Fruit fly (Drosophila melanogaster) whole organism, wandering third instar larva: ENCODE data around the gene CG34347.
A peak's percentile ranks its signal among the peaks of the same experiment; 100 is the strongest.

ENCODE experiments used
- Abd-B ChIP-seq: fragments of >200 bp; optimal IDR thresholded peaks from 2 replicates; lab custom pipeline; 2017; ENCODE audit warnings: missing biosample characterization, missing genetic modification characterization
- CG32264 ChIP-seq: fragments of 200-800 bp; sonication (Bioruptor generic); optimal IDR thresholded peaks from 2 replicates; lab custom pipeline; 2016; ENCODE audit warnings: missing biosample characterization, missing genetic modification characterization
- CG9705 ChIP-seq: fragments of 200-800 bp; sonication (Bioruptor generic); optimal IDR thresholded peaks from 2 replicates; lab custom pipeline; 2018; ENCODE audit warnings: missing biosample characterization, mild to moderate bottlenecking, missing genetic modification characterization
- CrebA ChIP-seq: fragments of 200-800 bp; sonication (Bioruptor generic); optimal IDR thresholded peaks from 2 replicates; lab custom pipeline; 2016; ENCODE audit warnings: missing biosample characterization, mild to moderate bottlenecking, missing genetic modification characterization, borderline replicate concordance
- Dfd ChIP-seq: fragments of >200 bp; optimal IDR thresholded peaks from 2 replicates; lab custom pipeline; 2017; ENCODE audit warnings: missing biosample characterization, missing genetic modification characterization
- Dif ChIP-seq: fragments of 200-275, 200-300 bp; sonication (Bioruptor generic); optimal IDR thresholded peaks from 2 replicates; lab custom pipeline; 2018; ENCODE audit warnings: missing biosample characterization, missing genetic modification characterization; ENCODE audit not compliant: partially characterized antibody
- GATAd ChIP-seq: sonication (Bioruptor generic); optimal IDR thresholded peaks from 2 replicates; lab custom pipeline; 2016; ENCODE audit warnings: missing biosample characterization, missing genetic modification characterization
- HLH106 ChIP-seq: fragments of 200-800 bp; optimal IDR thresholded peaks from 3 replicates; lab custom pipeline; 2019; ENCODE audit warnings: missing biosample characterization, mild to moderate bottlenecking, missing genetic modification characterization, moderate library complexity
- Hnf4 ChIP-seq: fragments of 200-800 bp; sonication (Bioruptor generic); optimal IDR thresholded peaks from 2 replicates; lab custom pipeline; 2016; ENCODE audit warnings: missing biosample characterization, mild to moderate bottlenecking, missing genetic modification characterization
- Hr78 ChIP-seq: fragments of >200 bp; optimal IDR thresholded peaks from 2 replicates; lab custom pipeline; 2017; ENCODE audit warnings: missing biosample characterization, missing genetic modification characterization
- Hr83 ChIP-seq: fragments of 200-300 bp; sonication (Bioruptor generic); optimal IDR thresholded peaks from 2 replicates; lab custom pipeline; 2016; ENCODE audit warnings: missing biosample characterization, mild to moderate bottlenecking, missing genetic modification characterization, moderate library complexity; ENCODE audit not compliant: poor library complexity, severe bottlenecking
- Jra ChIP-seq: sonication (Bioruptor generic); optimal IDR thresholded peaks from 2 replicates; lab custom pipeline; 2016; ENCODE audit warnings: missing biosample characterization, missing genetic modification characterization
- Mio ChIP-seq: sonication (Bioruptor generic); optimal IDR thresholded peaks from 2 replicates; lab custom pipeline; 2016; ENCODE audit warnings: missing biosample characterization, missing genetic modification characterization
- Myc ChIP-seq: fragments of >200 bp; optimal IDR thresholded peaks from 2 replicates; lab custom pipeline; 2017
- N ChIP-seq: fragments of >200 bp; optimal IDR thresholded peaks from 2 replicates; lab custom pipeline; 2018; ENCODE audit warnings: missing biosample characterization, missing external identifiers, missing genetic modification characterization
- OdsH ChIP-seq: fragments of 200-800 bp; sonication (Bioruptor generic); optimal IDR thresholded peaks from 2 replicates; lab custom pipeline; 2016; ENCODE audit warnings: missing biosample characterization, mild to moderate bottlenecking, missing genetic modification characterization
- Rel ChIP-seq, 2 experiments: fragments of 200-800 bp; sonication (Bioruptor generic) in 1 of 2; optimal IDR thresholded peaks; 2 replicates in 1 of 2; 3 replicates in 1 of 2; lab custom pipeline; 2016 to 2019; ENCODE audit warnings: mild to moderate bottlenecking in 2 of 2, missing biosample characterization in 2 of 2, missing genetic modification characterization in 2 of 2, moderate library complexity in 1 of 2
- Sp1 ChIP-seq: fragments of 200-800 bp; sonication (Bioruptor generic); optimal IDR thresholded peaks from 3 replicates; lab custom pipeline; 2019; ENCODE audit warnings: missing biosample characterization, mild to moderate bottlenecking, missing genetic modification characterization, moderate library complexity
- Vsx2 ChIP-seq: fragments of 200-300, 225-300 bp; sonication (Bioruptor generic); optimal IDR thresholded peaks from 2 replicates; lab custom pipeline; 2018; ENCODE audit warnings: missing biosample characterization, missing genetic modification characterization; ENCODE audit not compliant: partially characterized antibody
- br ChIP-seq: fragments of 200-800 bp; sonication (Bioruptor generic); optimal IDR thresholded peaks from 2 replicates; lab custom pipeline; 2016; ENCODE audit warnings: missing biosample characterization, missing genetic modification characterization
- brk ChIP-seq: fragments of 200-800 bp; sonication (Bioruptor generic); optimal IDR thresholded peaks from 2 replicates; lab custom pipeline; 2016; ENCODE audit warnings: missing biosample characterization, mild to moderate bottlenecking, missing genetic modification characterization
- dl ChIP-seq, 2 experiments: fragments of 175-275, 200-275 bp in 1 of 2; fragments of 200-275 bp in 1 of 2; sonication (Bioruptor generic); optimal IDR thresholded peaks; lab custom pipeline; 2018; ENCODE audit warnings: mild to moderate bottlenecking in 2 of 2, missing biosample characterization in 2 of 2, missing genetic modification characterization in 2 of 2, moderate library complexity in 2 of 2; ENCODE audit not compliant: partially characterized antibody in 2 of 2, insufficient read depth in 1 of 2
- dmrt93B ChIP-seq: fragments of 200-800 bp; sonication (Bioruptor generic); optimal IDR thresholded peaks from 2 replicates; lab custom pipeline; 2018; ENCODE audit warnings: missing biosample characterization, mild to moderate bottlenecking, missing genetic modification characterization
- dsf ChIP-seq: sonication (Bioruptor generic); optimal IDR thresholded peaks from 2 replicates; lab custom pipeline; 2016; ENCODE audit warnings: missing biosample characterization, missing genetic modification characterization, borderline replicate concordance
- ey ChIP-seq: fragments of 200-800 bp; sonication (Bioruptor generic); optimal IDR thresholded peaks from 2 replicates; lab custom pipeline; 2016; ENCODE audit warnings: missing biosample characterization, missing genetic modification characterization
- foxo ChIP-seq, 2 experiments: fragments of 200-800 bp; sonication (Bioruptor generic); optimal IDR thresholded peaks; 2 replicates in 1 of 2; 3 replicates in 1 of 2; lab custom pipeline; 2016 to 2017; ENCODE audit warnings: missing biosample characterization in 2 of 2, missing genetic modification characterization in 2 of 2
- fru ChIP-seq: fragments of 200-800 bp; sonication (Bioruptor generic); optimal IDR thresholded peaks from 3 replicates; lab custom pipeline; 2016; ENCODE audit warnings: missing biosample characterization, mild to moderate bottlenecking, missing genetic modification characterization
- h ChIP-seq: fragments of 200-800 bp; sonication (Bioruptor generic); optimal IDR thresholded peaks from 3 replicates; lab custom pipeline; 2016; ENCODE audit warnings: missing biosample characterization, mild to moderate bottlenecking, missing genetic modification characterization
- jim ChIP-seq: fragments of 175-275, 200-325 bp; sonication (Bioruptor generic); optimal IDR thresholded peaks from 2 replicates; lab custom pipeline; 2016; ENCODE audit warnings: missing biosample characterization, mild to moderate bottlenecking, missing genetic modification characterization
- lola ChIP-seq: fragments of >200 bp; optimal IDR thresholded peaks from 2 replicates; lab custom pipeline; 2017; ENCODE audit warnings: missing biosample characterization, missing genetic modification characterization
- pan ChIP-seq: fragments of >200 bp; optimal IDR thresholded peaks from 2 replicates; lab custom pipeline; 2017
- psq ChIP-seq: fragments of 200-800 bp; sonication (Bioruptor generic); optimal IDR thresholded peaks from 3 replicates; lab custom pipeline; 2017; ENCODE audit warnings: missing biosample characterization, mild to moderate bottlenecking, missing genetic modification characterization, moderate library complexity
- rgr ChIP-seq: fragments of 200-800 bp; sonication (Bioruptor generic); optimal IDR thresholded peaks from 3 replicates; lab custom pipeline; 2016; ENCODE audit warnings: missing biosample characterization, mild to moderate bottlenecking, missing genetic modification characterization
- sage ChIP-seq: fragments of 200-800 bp; sonication (Bioruptor generic); optimal IDR thresholded peaks from 2 replicates; lab custom pipeline; 2016; ENCODE audit warnings: missing biosample characterization, mild to moderate bottlenecking, missing genetic modification characterization
- sv ChIP-seq: fragments of 200-800 bp; sonication (Bioruptor generic); optimal IDR thresholded peaks from 3 replicates; lab custom pipeline; 2016; ENCODE audit warnings: missing biosample characterization, missing genetic modification characterization
- tai ChIP-seq: sonication (Bioruptor generic); optimal IDR thresholded peaks from 2 replicates; lab custom pipeline; 2016; ENCODE audit warnings: missing biosample characterization, missing genetic modification characterization
- usp ChIP-seq: fragments of >200 bp; optimal IDR thresholded peaks from 2 replicates; lab custom pipeline; 2017; ENCODE audit warnings: missing biosample characterization, missing genetic modification characterization
- woc ChIP-seq: sonication (Bioruptor generic); optimal IDR thresholded peaks from 2 replicates; lab custom pipeline; 2016; ENCODE audit warnings: missing biosample characterization, mild to moderate bottlenecking, missing genetic modification characterization

CG34347 gene

DNA sequence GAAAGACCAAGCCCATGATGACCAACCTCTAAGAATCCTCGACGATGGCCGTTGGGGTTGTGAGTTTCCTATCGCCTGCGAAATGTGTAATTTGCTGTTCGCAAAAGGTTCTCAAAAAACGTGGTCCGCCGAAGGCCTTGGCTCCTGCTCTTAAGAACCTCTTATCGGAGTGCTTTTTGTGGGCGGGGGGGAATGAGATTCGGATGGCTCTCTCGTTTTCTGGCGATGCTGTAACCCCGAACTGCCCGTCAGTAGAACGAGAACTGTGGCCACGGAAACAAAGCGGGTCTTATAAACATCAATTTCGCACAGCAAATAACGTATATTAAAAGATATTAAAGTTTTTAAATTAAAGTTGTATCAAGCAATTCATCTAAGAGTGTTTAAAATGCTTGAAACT is 70.9 kb downstream of the CG34347 start, which contains the start of gene CG1607:
Gene CG1607, plus strand, starts transcription at position 249 of the 400 bp plus-strand sequence.
- TF ChIP-seq GATAd (GFP tag; lab: Kevin White, UChicago) (no peak), fru (no peak)

DNA sequence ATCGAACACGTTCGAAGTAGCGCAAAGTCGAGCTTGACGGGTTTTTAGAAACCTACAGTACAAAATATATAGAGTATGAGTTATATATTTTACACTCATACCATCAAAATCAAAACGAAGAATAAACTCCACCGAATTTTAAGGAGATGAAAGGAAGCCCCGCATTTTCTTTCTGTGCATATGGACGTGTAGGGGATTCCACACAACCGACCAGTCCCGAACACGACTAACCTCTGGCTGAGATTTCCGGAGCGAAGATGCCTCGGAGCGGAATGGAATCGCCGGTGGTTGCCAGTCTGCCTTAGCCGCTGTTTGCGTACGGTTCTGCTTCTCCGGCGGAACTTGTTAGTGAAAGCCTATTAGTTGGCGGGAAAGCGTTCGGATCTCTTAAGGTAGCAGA is 73.2 kb downstream of the CG34347 start:
- TF ChIP-seq psq, result peak; percentile 97
- no peak for TF ChIP-seq Dfd (GFP tag; lab: Kevin White, UChicago)
- peak; percentile 99 for TF ChIP-seq fru
- peak; percentile 47 for TF ChIP-seq jim
- no peak for TF ChIP-seq usp
- peak; percentile 93 for TF ChIP-seq Jra (GFP tag; lab: Kevin White, UChicago)
- peak; percentile 88 for TF ChIP-seq Hr83 (GFP tag; lab: Kevin White, UChicago)
- peak; percentile 87 for TF ChIP-seq GATAd (GFP tag; lab: Kevin White, UChicago)
- peak; percentile 99 for TF ChIP-seq OdsH (GFP tag; lab: Kevin White, UChicago)
- TF ChIP-seq dsf (GFP tag; lab: Kevin White, UChicago), result peak; percentile 85
- peak; percentile 98 for TF ChIP-seq sv
- TF ChIP-seq foxo (GFP tag; optimal IDR thresholded peaks at IDR 0.05; lab: Kevin White, UChicago), result peak; percentile 91 to 99
- TF ChIP-seq dl (GFP tag; optimal IDR thresholded peaks at IDR 0.05; lab: Kevin White, UChicago; ENCODE audit: insufficient read depth in 1 of 2, partially characterized antibody in 2 of 2), result no peak
- TF ChIP-seq rgr (GFP tag; lab: Kevin White, UChicago), result peak; percentile 99
- TF ChIP-seq br (GFP tag; lab: Kevin White, UChicago), result peak; percentile 99
- peak; percentile 89 for TF ChIP-seq CrebA
- peak; percentile 86 for TF ChIP-seq Mio
- peak; percentile 96 for TF ChIP-seq CG32264
- TF ChIP-seq Rel (GFP tag; optimal IDR thresholded peaks at IDR 0.05; lab: Kevin White, UChicago), result peak; percentile 49
- peak; percentile 86 for TF ChIP-seq Rel (tag; optimal IDR thresholded peaks at IDR 0.05; lab: Kevin White, UChicago)
- peak; percentile 88 for TF ChIP-seq CG9705
- TF ChIP-seq h (GFP tag; lab: Kevin White, UChicago), result peak; percentile 99
- no peak for TF ChIP-seq lola (GFP tag; lab: Kevin White, UChicago)
- TF ChIP-seq dmrt93B, result peak; percentile 97
- peak; percentile 55 for TF ChIP-seq Vsx2 (GFP tag; lab: Kevin White, UChicago)
- TF ChIP-seq woc (GFP tag; lab: Kevin White, UChicago), result peak; percentile 98
- TF ChIP-seq N (GFP tag; lab: Kevin White, UChicago), result no peak
- TF ChIP-seq Hnf4 (GFP tag; lab: Kevin White, UChicago), result peak; percentile 98
- peak; percentile 40 for TF ChIP-seq Dif (GFP tag; lab: Kevin White, UChicago)
- no peak for TF ChIP-seq Abd-B (GFP tag; lab: Kevin White, UChicago)
- TF ChIP-seq Hr78, result no peak
- TF ChIP-seq sage (GFP tag; lab: Kevin White, UChicago), result peak; percentile 91
- TF ChIP-seq Myc (lab: Kevin White, UChicago), result peak; percentile 70
- TF ChIP-seq HLH106 (tag; lab: Kevin White, UChicago), result peak; percentile 98
- no peak for TF ChIP-seq pan
- peak; percentile 99 for TF ChIP-seq ey
- peak; percentile 96 for TF ChIP-seq Sp1
- peak; percentile 93 for TF ChIP-seq brk (GFP tag; lab: Kevin White, UChicago)
- TF ChIP-seq tai (GFP tag; lab: Kevin White, UChicago), result peak; percentile 91

DNA sequence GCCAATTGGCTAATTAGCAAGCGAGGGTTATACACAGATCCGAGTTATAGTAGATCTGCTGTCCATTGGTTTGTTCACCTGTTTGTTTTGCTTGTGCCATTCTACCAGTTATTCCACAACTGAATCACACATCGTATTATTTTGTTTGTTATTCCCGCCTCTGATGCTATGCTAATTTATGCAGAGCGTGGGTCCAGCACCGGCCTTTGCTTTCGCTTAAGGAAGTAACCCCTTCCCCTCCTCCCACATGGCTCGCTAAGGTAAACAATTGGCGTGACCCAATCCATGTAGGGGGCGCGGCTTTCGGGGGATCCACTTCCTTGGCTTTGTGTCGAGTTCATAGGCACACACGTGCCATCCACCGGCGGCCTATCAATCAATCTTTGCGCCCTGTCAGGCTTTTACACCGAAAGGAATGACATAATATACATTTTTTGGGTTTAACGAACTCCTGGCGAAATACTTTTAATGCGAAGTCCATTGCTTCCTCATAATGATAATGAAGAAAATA is 74.9 kb downstream of the CG34347 start:
- TF ChIP-seq CrebA, result no peak
- TF ChIP-seq pan, result no peak
- no peak for TF ChIP-seq Rel (GFP tag; optimal IDR thresholded peaks at IDR 0.05; lab: Kevin White, UChicago)
- TF ChIP-seq Rel (tag; optimal IDR thresholded peaks at IDR 0.05; lab: Kevin White, UChicago), result peak; percentile 87
- no peak for TF ChIP-seq br (GFP tag; lab: Kevin White, UChicago)
- TF ChIP-seq Myc (lab: Kevin White, UChicago), result no peak
- TF ChIP-seq HLH106 (tag; lab: Kevin White, UChicago), result no peak
- TF ChIP-seq Dif (GFP tag; lab: Kevin White, UChicago), result no peak
